Fruit fly (Drosophila melanogaster): Measurements from ENCODE around the gene CG9777.

CG9777 gene

DNA sequence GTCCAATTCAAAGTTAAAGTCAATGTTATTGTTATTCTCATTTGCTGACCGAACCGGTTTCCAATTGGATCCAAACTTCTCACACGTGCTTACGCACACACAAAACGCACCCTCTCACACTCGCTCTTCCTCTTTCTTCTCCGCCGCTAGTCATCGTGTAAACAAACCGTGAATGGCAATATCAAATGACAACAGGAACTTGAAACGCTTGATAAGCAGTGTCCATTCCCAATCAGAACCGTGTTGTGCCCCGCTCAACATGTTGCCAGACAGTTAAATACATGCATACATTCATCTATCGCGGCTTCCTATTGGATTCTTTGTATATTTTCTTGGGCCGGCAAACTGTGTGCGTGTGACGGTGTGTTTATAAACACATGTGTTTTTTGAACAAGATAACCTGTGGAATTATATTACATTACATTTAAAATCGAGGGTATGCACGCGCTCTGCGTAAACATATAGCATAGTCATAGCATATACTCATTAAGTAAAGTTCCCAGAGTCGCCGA is 23.7 kb upstream of the CG9777 start (continued):
- no peak for TF ChIP-seq otp (GFP tag; IDR thresholded peaks at IDR 0.05)
- no peak for TF ChIP-seq cas (GFP tag; IDR thresholded peaks at IDR 0.05)
- no peak for TF ChIP-seq CG3065 (GFP tag; optimal IDR thresholded peaks at IDR 0.05)
- TF ChIP-seq Mad (GFP tag; optimal IDR thresholded peaks at IDR 0.05) = no peak
- no peak for TF ChIP-seq Usf (GFP tag; optimal IDR thresholded peaks at IDR 0.05)
- TF ChIP-seq mam (GFP tag; optimal IDR thresholded peaks at IDR 0.05) = no peak
- TF ChIP-seq Ptx1 (GFP tag; IDR thresholded peaks at IDR 0.05) = no peak
- no peak for TF ChIP-seq Dek (tag; optimal IDR thresholded peaks at IDR 0.05)
- TF ChIP-seq C15 (GFP tag; IDR thresholded peaks at IDR 0.05) = no peak
- TF ChIP-seq lab (GFP tag; optimal IDR thresholded peaks at IDR 0.05) = peak; percentile 59
- no peak for TF ChIP-seq CG2116 (GFP tag; optimal IDR thresholded peaks at IDR 0.05)
- TF ChIP-seq so (GFP tag; IDR thresholded peaks at IDR 0.05) = peak; percentile 72; the same call in 2 of the 3 replicates
- peak; percentile 57 for TF ChIP-seq HmgZ (tag; optimal IDR thresholded peaks at IDR 0.05)
- no peak for TF ChIP-seq fd102C (GFP tag; optimal IDR thresholded peaks at IDR 0.05)
- TF ChIP-seq CG15479 (GFP tag; optimal IDR thresholded peaks at IDR 0.05) = peak; percentile 5
- no peak for TF ChIP-seq CG17612 (GFP tag; IDR thresholded peaks at IDR 0.05)
- TF ChIP-seq Fer1 (GFP tag; optimal IDR thresholded peaks at IDR 0.05) = peak; percentile 45
- no peak for TF ChIP-seq Hsf (GFP tag; optimal IDR thresholded peaks at IDR 0.05)
- TF ChIP-seq CG12071 (GFP tag; optimal IDR thresholded peaks at IDR 0.05) = peak; percentile 41
- TF ChIP-seq salm (tag; optimal IDR thresholded peaks at IDR 0.05) = no peak
- TF ChIP-seq gcm2 (GFP tag; optimal IDR thresholded peaks at IDR 0.05) = no peak
- TF ChIP-seq Ets65A (GFP tag) = no peak
- TF ChIP-seq kah (GFP tag; optimal IDR thresholded peaks at IDR 0.05) = peak; percentile 63
- TF ChIP-seq Dfd (GFP tag; optimal IDR thresholded peaks at IDR 0.05) = no peak
- no peak for TF ChIP-seq zen2 (GFP tag; IDR thresholded peaks at IDR 0.05; ENCODE audit: partially characterized antibody)
- no peak for TF ChIP-seq Sry-δ (GFP tag; optimal IDR thresholded peaks at IDR 0.05)
- TF ChIP-seq trh (GFP tag; optimal IDR thresholded peaks at IDR 0.05) = no peak
- TF ChIP-seq CG33213 (GFP tag; optimal IDR thresholded peaks at IDR 0.05) = no peak
- no peak for TF ChIP-seq Nf-YA (GFP tag; IDR thresholded peaks at IDR 0.05)
- TF ChIP-seq bcd (GFP tag; optimal IDR thresholded peaks at IDR 0.05) = no peak
- no peak for TF ChIP-seq CG31388 (GFP tag; optimal IDR thresholded peaks at IDR 0.05)
- TF ChIP-seq pnt (GFP tag; optimal IDR thresholded peaks at IDR 0.05) = no peak
- no peak for TF ChIP-seq CG10267 (tag; optimal IDR thresholded peaks at IDR 0.05)
- TF ChIP-seq CG18476 (GFP tag; optimal IDR thresholded peaks at IDR 0.05) = no peak
- no peak for TF ChIP-seq hbn (GFP tag; IDR thresholded peaks at IDR 0.05; ENCODE audit: partially characterized antibody)
- TF ChIP-seq phol (tag; optimal IDR thresholded peaks at IDR 0.05) = no peak
- TF ChIP-seq sug (tag; optimal IDR thresholded peaks at IDR 0.05) = peak; percentile 71
- TF ChIP-seq fd3F (GFP tag; optimal IDR thresholded peaks at IDR 0.05) = no peak
- TF ChIP-seq CG11723 (GFP tag; optimal IDR thresholded peaks at IDR 0.05) = no peak
- TF ChIP-seq CG12769 (tag; optimal IDR thresholded peaks at IDR 0.05) = no peak
- TF ChIP-seq nmo (GFP tag; optimal IDR thresholded peaks at IDR 0.05) = no peak
- TF ChIP-seq CG4360 (GFP tag; IDR thresholded peaks at IDR 0.05) = no peak
- TF ChIP-seq sisA (GFP tag; IDR thresholded peaks at IDR 0.05) = no peak
- TF ChIP-seq CG30431 (GFP tag; optimal IDR thresholded peaks at IDR 0.05) = no peak
- TF ChIP-seq CTCF (GFP tag; optimal IDR thresholded peaks at IDR 0.05) = no peak
- no peak for TF ChIP-seq H15 (GFP tag; IDR thresholded peaks at IDR 0.05)
- TF ChIP-seq lilli (GFP tag; optimal IDR thresholded peaks at IDR 0.05) = no peak
- TF ChIP-seq az2 (GFP tag; optimal IDR thresholded peaks at IDR 0.05) = no peak
- TF ChIP-seq fu2 (GFP tag; optimal IDR thresholded peaks at IDR 0.05) = no peak
- no peak for TF ChIP-seq ttk (GFP tag; IDR thresholded peaks at IDR 0.05)
- no peak for TF ChIP-seq Asciz (GFP tag; optimal IDR thresholded peaks at IDR 0.05)
- TF ChIP-seq sna (GFP tag; IDR thresholded peaks at IDR 0.05; ENCODE audit: partially characterized antibody) = no peak
- peak; percentile 12 for TF ChIP-seq stwl (tag; optimal IDR thresholded peaks at IDR 0.05)
